Worm (Caenorhabditis elegans): Measurements from ENCODE around the gene C07G1.15.
"Not testable (repeated sequence)": the region's sequence is repeated elsewhere in the genome, so short reads cannot be mapped to it uniquely, and the experiment has no call there.

C07G1.15 gene

DNA sequence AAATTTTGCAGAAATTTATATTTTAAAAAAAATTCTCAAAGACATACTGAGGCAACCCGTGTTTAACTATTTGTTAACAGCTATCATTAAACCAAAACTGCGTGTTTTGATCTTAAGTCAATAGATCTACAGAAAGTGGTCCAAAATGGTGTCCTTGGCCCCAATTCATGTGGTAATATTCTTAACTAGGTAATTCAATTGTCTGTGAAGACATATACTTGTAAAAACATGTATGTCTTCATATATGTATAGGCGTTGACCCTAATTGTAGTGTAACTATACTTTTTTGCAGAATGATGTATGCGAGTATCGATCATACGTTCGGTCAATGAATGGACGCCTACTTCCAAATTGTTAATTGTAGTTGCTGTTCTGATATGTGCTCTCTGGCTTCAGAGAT, at the start of gene C07G1.15:
Gene C07G1.15 (plus strand): TSS at position 301 of the 400 bp plus-strand sequence.
- TF ChIP-seq zag-1 (tag; optimal IDR thresholded peaks at IDR 0.05): no peak
- TF ChIP-seq Y5F2A.4 (GFP tag; optimal IDR thresholded peaks at IDR 0.05): no peak
- no peak for TF ChIP-seq nhr-41 (GFP tag; IDR thresholded peaks at IDR 0.05)
- no peak for TF ChIP-seq pqm-1 (tag; optimal IDR thresholded peaks at IDR 0.05)
- no peak for TF ChIP-seq lin-13 (GFP tag; optimal IDR thresholded peaks at IDR 0.05)
- TF ChIP-seq Y48G9A.11 (GFP tag; IDR thresholded peaks at IDR 0.05): no peak
- TF ChIP-seq lin-29 (GFP tag; IDR thresholded peaks at IDR 0.05): no peak
- TF ChIP-seq egl-27 (tag; optimal IDR thresholded peaks at IDR 0.05): no peak
- TF ChIP-seq dmd-9 (GFP tag; IDR thresholded peaks at IDR 0.05): no peak
- no peak for TF ChIP-seq T20F7.1 (GFP tag; optimal IDR thresholded peaks at IDR 0.05)
- no peak for TF ChIP-seq attf-4 (tag; optimal IDR thresholded peaks at IDR 0.05)
- TF ChIP-seq ceh-44 (GFP tag; IDR thresholded peaks at IDR 0.05): no peak
- no peak for TF ChIP-seq Y75B8A.6 (GFP tag; IDR thresholded peaks at IDR 0.05)
- TF ChIP-seq nhr-10 (tag; optimal IDR thresholded peaks at IDR 0.05): no peak

DNA sequence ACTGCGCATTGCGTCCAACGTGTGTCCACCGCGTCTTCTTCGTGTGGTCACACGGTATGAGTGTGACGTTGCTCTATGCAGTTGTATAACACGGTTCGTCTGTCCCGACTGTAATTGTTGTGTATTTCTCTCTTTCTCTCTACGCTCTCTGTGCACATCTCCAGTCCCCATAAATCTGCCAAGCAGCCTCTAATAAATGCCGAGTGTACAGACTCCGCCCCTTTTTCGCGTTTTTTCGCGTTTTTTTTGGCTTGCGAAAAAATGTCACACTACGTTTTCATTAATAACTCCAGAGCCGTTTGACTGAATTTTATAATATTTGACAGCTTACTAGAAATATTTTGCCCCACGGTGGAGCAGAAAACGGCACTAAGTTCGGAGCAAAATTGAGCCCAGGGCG, 47.4 kb upstream of the C07G1.15 start, which contains the start of gene erp-44.3:
Gene erp-44.3 (plus strand): TSS at position 301 of the 400 bp plus-strand sequence.
- TF ChIP-seq ceh-20 (GFP tag; IDR thresholded peaks at IDR 0.05); Y105C5A.15 (GFP tag; IDR thresholded peaks at IDR 0.05); fos-1 (tag; optimal IDR thresholded peaks at IDR 0.05): not testable (repeated sequence)

DNA sequence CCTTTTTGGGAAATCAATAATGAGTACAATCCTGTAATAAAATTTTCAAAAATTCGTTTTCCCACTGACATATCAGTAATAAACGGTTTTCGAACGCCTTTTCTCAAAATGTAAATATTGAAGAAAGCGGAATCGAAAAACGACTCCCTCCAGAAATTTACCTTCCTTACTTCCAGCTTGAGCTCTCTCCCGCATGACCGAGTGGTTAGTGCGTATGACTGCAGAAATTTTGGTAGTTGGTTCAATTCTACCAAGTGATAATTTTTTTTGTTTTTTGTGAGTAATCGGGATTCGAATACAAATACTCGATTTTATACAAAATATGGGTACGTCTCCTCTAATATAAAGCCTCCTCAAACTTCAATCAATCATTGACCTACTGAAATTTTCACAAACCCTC, 46.2 kb upstream of the C07G1.15 start:
- TF ChIP-seq lim-7 (GFP tag; IDR thresholded peaks at IDR 0.05) (peak; percentile 76), F26F4.8 (GFP tag; conservative IDR thresholded peaks at IDR 0.05) (0 out of 2 replicates have a peak, but pooled peaks have one; percentile 33), Y105C5A.15 (GFP tag; IDR thresholded peaks at IDR 0.05) (0 out of 2 replicates have a peak, but pooled peaks have one; percentile 23), vab-7 (GFP tag; IDR thresholded peaks at IDR 0.05) (peak; percentile 47; the same call in 1 of the 2 replicates), snpc-1.2 (GFP tag; IDR thresholded peaks at IDR 0.05) (peak; percentile 63), dmd-8 (GFP tag; IDR thresholded peaks at IDR 0.05) (0 out of 2 replicates have a peak, but pooled peaks have one; percentile 16), egl-43 (GFP tag; IDR thresholded peaks at IDR 0.05) (peak; percentile 59; the same call in 1 of the 2 replicates)

DNA sequence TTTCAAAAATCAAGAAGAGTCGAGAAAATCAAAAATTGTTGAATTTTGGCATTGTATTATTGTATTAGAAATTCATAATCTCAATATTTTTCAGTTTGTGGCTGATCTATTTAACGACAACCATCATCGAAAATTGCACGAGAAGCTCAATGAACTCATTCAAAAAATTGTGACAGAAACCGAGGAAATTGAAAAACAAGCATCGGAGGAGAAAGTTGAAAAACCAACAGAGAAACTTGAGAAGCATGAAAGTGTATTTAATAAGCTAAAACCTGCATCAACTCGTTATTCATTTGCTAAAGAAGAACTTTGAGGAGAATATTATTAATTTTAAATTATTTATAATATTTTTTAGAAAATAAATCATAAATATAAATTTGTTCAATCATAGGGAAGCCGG, 42.9 kb upstream of the C07G1.15 start, which contains the start of gene ceph-41:
Gene ceph-41 (plus strand): TSS at position 301 of the 400 bp plus-strand sequence.
- no peak for TF ChIP-seq mdl-1 (tag; optimal IDR thresholded peaks at IDR 0.05)
- no peak for TF ChIP-seq daf-8 (GFP tag; IDR thresholded peaks at IDR 0.05)
- TF ChIP-seq ztf-11 (tag; optimal IDR thresholded peaks at IDR 0.05): no peak
- no peak for TF ChIP-seq F49E8.2 (tag; optimal IDR thresholded peaks at IDR 0.05; ENCODE audit: borderline replicate concordance)
- TF ChIP-seq F37D6.2 (tag; optimal IDR thresholded peaks at IDR 0.05): no peak
- TF ChIP-seq nhr-77 (tag; optimal IDR thresholded peaks at IDR 0.05): no peak
- no peak for TF ChIP-seq sdz-12 (GFP tag; optimal IDR thresholded peaks at IDR 0.05)
- no peak for TF ChIP-seq tra-1 (GFP tag; IDR thresholded peaks at IDR 0.05)
- TF ChIP-seq zfp-3 (GFP tag; conservative IDR thresholded peaks at IDR 0.05): no peak
- TF ChIP-seq mxl-2 (GFP tag; conservative IDR thresholded peaks at IDR 0.05): no peak

DNA sequence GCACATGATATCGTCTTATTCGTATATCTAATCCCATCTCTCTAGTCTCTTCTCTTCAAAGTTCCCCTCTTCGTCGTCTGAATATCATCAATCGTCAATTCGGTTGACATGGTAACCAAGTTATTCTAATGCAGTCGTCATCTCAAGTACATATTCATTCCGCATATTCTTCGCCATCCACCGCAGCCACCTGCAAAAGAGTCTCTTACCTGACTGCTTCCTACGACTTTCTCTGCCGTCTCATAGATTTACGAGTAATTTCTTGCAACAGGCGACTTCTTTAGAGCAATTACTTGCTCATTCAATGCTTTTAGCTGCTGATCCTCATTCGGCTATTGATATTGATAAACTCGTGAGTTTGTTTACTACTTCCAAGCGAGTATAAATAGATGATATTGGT, 42.3 kb upstream of the C07G1.15 start:
- TF ChIP-seq mxl-2 (GFP tag; conservative IDR thresholded peaks at IDR 0.05): no peak
- TF ChIP-seq daf-16 (GFP tag; optimal IDR thresholded peaks at IDR 0.05): no peak
- no peak for TF ChIP-seq daf-16 (tag; optimal IDR thresholded peaks at IDR 0.05)
- TF ChIP-seq R02D3.7 (tag; optimal IDR thresholded peaks at IDR 0.05): no peak

All from whole organism, L4 larva.